Fruit fly (Drosophila melanogaster): Measurements from ENCODE around the gene CG42857.

The CG42857 gene

DNA sequence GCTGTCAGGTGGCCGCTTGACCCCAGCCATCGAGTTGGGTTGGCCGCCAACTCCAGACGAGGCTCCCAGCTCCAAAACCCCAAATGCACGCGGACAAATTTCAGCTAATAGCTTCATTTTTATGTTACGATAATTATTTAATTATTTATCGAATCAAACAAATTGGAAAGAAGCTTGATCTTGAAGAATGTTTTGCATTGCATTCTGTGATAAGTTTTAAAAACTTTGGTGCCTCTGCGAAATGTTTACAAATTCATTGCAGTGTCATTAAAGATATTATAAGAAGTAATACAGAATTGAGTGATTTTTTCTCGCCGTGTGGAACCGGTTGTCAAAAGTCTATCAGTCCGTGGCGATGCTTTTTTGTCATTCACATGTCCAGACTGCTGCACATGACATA is 49.4 kb upstream of the CG42857 start (continued):
- TF ChIP-seq H2.0 (GFP tag; IDR thresholded peaks at IDR 0.05) (no peak), CG6683 (GFP tag; optimal IDR thresholded peaks at IDR 0.05) (no peak), Sox102F (GFP tag; optimal IDR thresholded peaks at IDR 0.05) (no peak), CG17186 (GFP tag; optimal IDR thresholded peaks at IDR 0.05) (no peak), lmd (GFP tag; IDR thresholded peaks at IDR 0.05) (no peak; the same call in 1 of the 2 replicates), pita (GFP tag; optimal IDR thresholded peaks at IDR 0.05) (no peak), pb (GFP tag; optimal IDR thresholded peaks at IDR 0.05) (no peak), CG2678 (tag; optimal IDR thresholded peaks at IDR 0.05) (no peak), dati (GFP tag; IDR thresholded peaks at IDR 0.05) (no peak), Usf (GFP tag; optimal IDR thresholded peaks at IDR 0.05) (no peak), gro (GFP tag; optimal IDR thresholded peaks at IDR 0.05) (no peak), CG12219 (GFP tag; optimal IDR thresholded peaks at IDR 0.05) (no peak), Sox100B (GFP tag; optimal IDR thresholded peaks at IDR 0.05) (peak; percentile 24), az2 (GFP tag; optimal IDR thresholded peaks at IDR 0.05) (no peak), Dbx (GFP tag; IDR thresholded peaks at IDR 0.05) (no peak), CG8290 (GFP tag; optimal IDR thresholded peaks at IDR 0.05) (no peak), CG8290 (tag; optimal IDR thresholded peaks at IDR 0.05) (no peak), slou (GFP tag; optimal IDR thresholded peaks at IDR 0.05) (no peak), Chrac-16 (GFP tag; optimal IDR thresholded peaks at IDR 0.05) (no peak), fu2 (GFP tag; optimal IDR thresholded peaks at IDR 0.05) (no peak), D (optimal IDR thresholded peaks at IDR 0.05) (no peak), D (GFP tag; optimal IDR thresholded peaks at IDR 0.05) (no peak), disco-r (GFP tag; optimal IDR thresholded peaks at IDR 0.05) (no peak), Awh (GFP tag; IDR thresholded peaks at IDR 0.05) (no peak), cato (GFP tag; optimal IDR thresholded peaks at IDR 0.05; ENCODE audit: borderline replicate concordance) (no peak), CG17361 (GFP tag; IDR thresholded peaks at IDR 0.05) (0 out of 3 replicates have a peak, but pooled peaks have one; percentile 41), Hr39 (optimal IDR thresholded peaks at IDR 0.05) (no peak), HHEX (GFP tag; optimal IDR thresholded peaks at IDR 0.05) (no peak), zen (tag; optimal IDR thresholded peaks at IDR 0.05) (no peak), sug (tag; optimal IDR thresholded peaks at IDR 0.05) (no peak), MTF-1 (GFP tag; optimal IDR thresholded peaks at IDR 0.05; ENCODE audit: borderline replicate concordance) (no peak), sna (GFP tag; IDR thresholded peaks at IDR 0.05; ENCODE audit: partially characterized antibody) (no peak)

DNA sequence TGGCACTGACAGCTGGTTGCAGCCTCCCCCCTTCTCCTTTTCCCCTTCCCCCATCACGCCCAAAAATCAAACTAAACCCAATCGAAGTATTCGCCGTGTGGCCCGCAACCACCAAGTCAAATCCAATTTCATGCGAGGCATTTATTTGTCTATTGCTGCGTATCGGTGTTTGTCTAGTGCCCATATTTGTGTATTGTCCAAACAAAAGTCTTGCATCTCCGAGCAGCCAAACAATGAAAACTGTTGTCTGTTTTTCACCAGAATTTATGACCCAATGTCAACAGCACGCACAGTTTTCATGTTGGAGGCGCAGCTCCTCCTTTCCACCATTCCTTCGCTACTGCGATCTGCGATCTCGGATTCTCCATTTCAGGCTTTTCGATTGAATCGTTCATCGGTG is 49.0 kb upstream of the CG42857 start:
- TF ChIP-seq CG6683 (GFP tag; optimal IDR thresholded peaks at IDR 0.05) (peak; percentile 0), esg (GFP tag; conservative IDR thresholded peaks at IDR 0.05) (no peak), CG2712 (tag; optimal IDR thresholded peaks at IDR 0.05) (peak; percentile 37), CG9609 (GFP tag; optimal IDR thresholded peaks at IDR 0.05) (no peak), CG17328 (GFP tag; IDR thresholded peaks at IDR 0.05) (peak; percentile 62), CTCF (GFP tag; optimal IDR thresholded peaks at IDR 0.05) (peak; percentile 24), CG17568 (GFP tag; optimal IDR thresholded peaks at IDR 0.05) (peak; percentile 68), CG15479 (GFP tag; optimal IDR thresholded peaks at IDR 0.05) (peak; percentile 65), CG14710 (tag; optimal IDR thresholded peaks at IDR 0.05) (peak; percentile 65), en (GFP tag; optimal IDR thresholded peaks at IDR 0.05) (peak; percentile 20), HHEX (GFP tag; optimal IDR thresholded peaks at IDR 0.05) (peak; percentile 38), MESR4 (GFP tag; optimal IDR thresholded peaks at IDR 0.05) (peak; percentile 19), nerfin-1 (tag; optimal IDR thresholded peaks at IDR 0.05) (peak; percentile 52), CG9727 (GFP tag; optimal IDR thresholded peaks at IDR 0.05) (peak; percentile 88), ATbp (GFP tag; optimal IDR thresholded peaks at IDR 0.05) (peak; percentile 91), Sox100B (GFP tag; optimal IDR thresholded peaks at IDR 0.05) (peak; percentile 64), CG18599 (GFP tag; optimal IDR thresholded peaks at IDR 0.05) (peak; percentile 9), stwl (tag; optimal IDR thresholded peaks at IDR 0.05) (peak; percentile 31), dmrt11E (tag; optimal IDR thresholded peaks at IDR 0.05) (peak; percentile 80), CG33213 (GFP tag; optimal IDR thresholded peaks at IDR 0.05) (peak; percentile 42), hkb (optimal IDR thresholded peaks at IDR 0.05) (no peak), hkb (GFP tag; IDR thresholded peaks at IDR 0.05) (peak; percentile 59; the same call in 1 of the 2 replicates), pb (GFP tag; optimal IDR thresholded peaks at IDR 0.05) (no peak), Awh (GFP tag; IDR thresholded peaks at IDR 0.05) (peak; percentile 77), CG2202 (tag; optimal IDR thresholded peaks at IDR 0.05) (peak; percentile 92), TFAM (GFP tag; optimal IDR thresholded peaks at IDR 0.05) (peak; percentile 51)

Data from whole organism, embryonic.